Fruit fly (Drosophila melanogaster) whole organism, prepupa: ENCODE results near the gene CG3505.

Source experiments
- Blimp-1 ChIP-seq: fragments of 200-800 bp; sonication (Bioruptor generic); optimal IDR thresholded peaks from 3 replicates; lab custom pipeline; 2017; ENCODE audit warnings: missing biosample characterization, missing genetic modification characterization, mild to moderate bottlenecking, moderate library complexity, missing genetic modification reagents
- CG10669 ChIP-seq: fragments of 200-800 bp; sonication (Bioruptor generic); optimal IDR thresholded peaks from 3 replicates; lab custom pipeline; 2018; ENCODE audit warnings: missing biosample characterization, mild to moderate bottlenecking, missing genetic modification characterization, moderate library complexity
- CG11294 ChIP-seq: fragments of 200-800 bp; sonication (Bioruptor generic); IDR thresholded peaks from 2 replicates; pipeline ENCODE4 v1.3.6; 2022; ENCODE audit warnings: missing biosample characterization, missing genetic modification characterization
- CG11902 ChIP-seq: fragments of 200-800 bp; sonication (Bioruptor generic); optimal IDR thresholded peaks from 3 replicates; lab custom pipeline; 2016; ENCODE audit warnings: missing biosample characterization, missing genetic modification characterization
- CG15336 ChIP-seq: fragments of 200-800 bp; sonication (Bioruptor generic); IDR thresholded peaks from 2 replicates; pipeline ENCODE4 v1.3.6; 2022; ENCODE audit warnings: missing biosample characterization, missing genetic modification characterization
- CG1621 ChIP-seq: fragments of 200-800 bp; sonication (Bioruptor generic); optimal IDR thresholded peaks from 3 replicates; lab custom pipeline; 2018; ENCODE audit warnings: missing biosample characterization, mild to moderate bottlenecking, missing genetic modification characterization
- CG16779 ChIP-seq: fragments of 200-800 bp; sonication (Bioruptor generic); optimal IDR thresholded peaks from 3 replicates; lab custom pipeline; 2017; ENCODE audit warnings: missing biosample characterization, mild to moderate bottlenecking, missing genetic modification characterization
- CG31627 ChIP-seq: fragments of 200-800 bp; sonication (Bioruptor generic); optimal IDR thresholded peaks from 3 replicates; lab custom pipeline; 2016; ENCODE audit warnings: missing biosample characterization, missing genetic modification characterization
- CG32006 ChIP-seq: fragments of 200-800 bp; sonication (Bioruptor generic); optimal IDR thresholded peaks from 3 replicates; lab custom pipeline; 2017; ENCODE audit warnings: missing biosample characterization, mild to moderate bottlenecking, missing genetic modification characterization
- CG3919 ChIP-seq: fragments of 200-800 bp; sonication (Bioruptor generic); optimal IDR thresholded peaks from 3 replicates; lab custom pipeline; 2016; ENCODE audit warnings: missing biosample characterization, missing genetic modification characterization
- CG6163 ChIP-seq: fragments of 200-800 bp; sonication (Bioruptor generic); IDR thresholded peaks from 3 replicates; pipeline ENCODE4 v1.3.6; 2022; ENCODE audit warnings: missing biosample characterization, missing genetic modification characterization
- CG6276 ChIP-seq: fragments of 200-800 bp; sonication (Bioruptor generic); optimal IDR thresholded peaks from 2 replicates; lab custom pipeline; 2017; ENCODE audit warnings: missing biosample characterization, mild to moderate bottlenecking, missing genetic modification characterization
- CG6808 ChIP-seq: fragments of 200-800 bp; sonication (Bioruptor generic); optimal IDR thresholded peaks from 3 replicates; lab custom pipeline; 2017; ENCODE audit warnings: missing biosample characterization, missing genetic modification characterization, mild to moderate bottlenecking, moderate library complexity, missing genetic modification reagents
- CG6854 ChIP-seq: fragments of 200-800 bp; sonication (Bioruptor generic); optimal IDR thresholded peaks from 2 replicates; lab custom pipeline; 2017; ENCODE audit warnings: missing biosample characterization, mild to moderate bottlenecking, missing genetic modification characterization
- CG7368 ChIP-seq: fragments of 200-800 bp; sonication (Bioruptor generic); optimal IDR thresholded peaks from 3 replicates; lab custom pipeline; 2016; ENCODE audit warnings: missing biosample characterization, missing genetic modification characterization
- CG8632 ChIP-seq: fragments of 200-800 bp; sonication (Bioruptor generic); optimal IDR thresholded peaks from 3 replicates; lab custom pipeline; 2016; ENCODE audit warnings: missing biosample characterization, missing genetic modification characterization
- CG9139 ChIP-seq: fragments of 200-800 bp; sonication (Bioruptor generic); optimal IDR thresholded peaks from 3 replicates; lab custom pipeline; 2017; ENCODE audit warnings: missing biosample characterization, mild to moderate bottlenecking, missing genetic modification characterization
- Eip75B ChIP-seq: fragments of 200-800 bp; sonication (Bioruptor generic); optimal IDR thresholded peaks from 3 replicates; lab custom pipeline; 2016; ENCODE audit warnings: missing biosample characterization, missing genetic modification characterization
- Eip78C ChIP-seq: fragments of 200-800 bp; sonication (Bioruptor generic); peaks from one replicate; lab custom pipeline; 2016; ENCODE audit warnings: missing biosample characterization, missing genetic modification characterization
- Eip93F ChIP-seq: fragments of 200-800 bp; sonication (Bioruptor generic); optimal IDR thresholded peaks from 2 replicates; lab custom pipeline; 2016; ENCODE audit warnings: missing biosample characterization, mild to moderate bottlenecking, missing genetic modification characterization
- Ets21C ChIP-seq: fragments of 200-800 bp; sonication (Bioruptor generic); optimal IDR thresholded peaks from 3 replicates; lab custom pipeline; 2016; ENCODE audit warnings: missing biosample characterization, missing genetic modification characterization
- Ets96B ChIP-seq: fragments of 200-800 bp; optimal IDR thresholded peaks from 2 replicates; lab custom pipeline; 2019; ENCODE audit warnings: missing biosample characterization, mild to moderate bottlenecking, missing genetic modification characterization, moderate library complexity
- Gug ChIP-seq: fragments of 200-800 bp; sonication (Bioruptor generic); IDR thresholded peaks from 2 replicates; pipeline ENCODE4 v1.3.6; 2022; ENCODE audit warnings: missing biosample characterization, missing genetic modification characterization
- Hr38 ChIP-seq: sonication (Bioruptor generic); optimal IDR thresholded peaks from 2 replicates; lab custom pipeline; 2016; ENCODE audit warnings: missing biosample characterization, missing genetic modification characterization
- Hr39 ChIP-seq: fragments of 200-800 bp; sonication (Bioruptor generic); optimal IDR thresholded peaks from 2 replicates; lab custom pipeline; 2016; ENCODE audit warnings: missing biosample characterization, missing genetic modification characterization
- Hr4 ChIP-seq: fragments of 200-800 bp; sonication (Bioruptor generic); optimal IDR thresholded peaks from 3 replicates; lab custom pipeline; 2016; ENCODE audit warnings: missing biosample characterization, missing genetic modification characterization
- Lpt ChIP-seq: fragments of 200-800 bp; sonication (Bioruptor generic); optimal IDR thresholded peaks from 3 replicates; lab custom pipeline; 2016; ENCODE audit warnings: missing biosample characterization, missing genetic modification characterization
- Met ChIP-seq: fragments of 200-800 bp; sonication (Bioruptor generic); optimal IDR thresholded peaks from 3 replicates; lab custom pipeline; 2016; ENCODE audit warnings: missing biosample characterization, missing genetic modification characterization
- Smox ChIP-seq: fragments of 200-800 bp; sonication (Bioruptor generic); optimal IDR thresholded peaks from 3 replicates; lab custom pipeline; 2016; ENCODE audit warnings: missing biosample characterization, missing genetic modification characterization
- Sox102F ChIP-seq: fragments of 200-800 bp; sonication (Bioruptor generic); optimal IDR thresholded peaks from 2 replicates; lab custom pipeline; 2016; ENCODE audit warnings: missing biosample characterization, mild to moderate bottlenecking, missing genetic modification characterization
- Sox14 ChIP-seq: fragments of 200-800 bp; sonication (Bioruptor generic); optimal IDR thresholded peaks from 3 replicates; lab custom pipeline; 2016; ENCODE audit warnings: missing biosample characterization, missing genetic modification characterization
- Sox15 ChIP-seq: fragments of 200-800 bp; sonication (Bioruptor generic); optimal IDR thresholded peaks from 3 replicates; lab custom pipeline; 2016; ENCODE audit warnings: missing biosample characterization, missing genetic modification characterization
- achi ChIP-seq: fragments of 200-800 bp; sonication (Bioruptor generic); optimal IDR thresholded peaks from 3 replicates; lab custom pipeline; 2016; ENCODE audit warnings: missing biosample characterization, missing genetic modification characterization
- cyc ChIP-seq: fragments of 200-800 bp; sonication (Bioruptor generic); optimal IDR thresholded peaks from 3 replicates; lab custom pipeline; 2016; ENCODE audit warnings: missing biosample characterization, missing genetic modification characterization
- dsx ChIP-seq: fragments of 200-800 bp; optimal IDR thresholded peaks from 3 replicates; lab custom pipeline; 2019; ENCODE audit warnings: missing biosample characterization, mild to moderate bottlenecking, missing genetic modification characterization, moderate library complexity; ENCODE audit not compliant: poor library complexity, severe bottlenecking
- eg ChIP-seq: fragments of 200-800 bp; sonication (Bioruptor generic); IDR thresholded peaks from 3 replicates; pipeline ENCODE4 v1.3.6; 2022; ENCODE audit warnings: missing biosample characterization, missing genetic modification characterization
- fd59A ChIP-seq: fragments of 200-800 bp; sonication (Bioruptor generic); optimal IDR thresholded peaks from 2 replicates; lab custom pipeline; 2017; ENCODE audit warnings: missing biosample characterization, mild to moderate bottlenecking, missing genetic modification characterization, missing genetic modification reagents
- fd85E ChIP-seq: fragments of 200-800 bp; sonication (Bioruptor generic); optimal IDR thresholded peaks from 3 replicates; lab custom pipeline; 2016; ENCODE audit warnings: missing biosample characterization, missing genetic modification characterization
- lz ChIP-seq: fragments of 200-800 bp; sonication (Bioruptor generic); optimal IDR thresholded peaks from 3 replicates; lab custom pipeline; 2016; ENCODE audit warnings: missing biosample characterization, missing genetic modification characterization
- salr ChIP-seq, 2 experiments: fragments of 200-800 bp; sonication (Bioruptor generic); optimal IDR thresholded peaks; 3 replicates each; lab custom pipeline; 2016 to 2018; ENCODE audit warnings: missing biosample characterization in 2 of 2, missing genetic modification characterization in 2 of 2, mild to moderate bottlenecking in 1 of 2
- ss ChIP-seq, 2 experiments: fragments of 200-800 bp; sonication (Bioruptor generic); optimal IDR thresholded peaks; 2 replicates in 1 of 2; 3 replicates in 1 of 2; lab custom pipeline; 2017 to 2018; ENCODE audit warnings: mild to moderate bottlenecking in 2 of 2, missing biosample characterization in 2 of 2, missing genetic modification characterization in 2 of 2, moderate library complexity in 1 of 2
- svp ChIP-seq: fragments of 200-800 bp; sonication (Bioruptor generic); peaks from one replicate; lab custom pipeline; 2016; ENCODE audit warnings: missing biosample characterization, missing genetic modification characterization
- topi ChIP-seq: fragments of 200-800 bp; sonication (Bioruptor generic); optimal IDR thresholded peaks from 3 replicates; lab custom pipeline; 2016; ENCODE audit warnings: missing biosample characterization, missing genetic modification characterization

The CG3505 gene

DNA sequence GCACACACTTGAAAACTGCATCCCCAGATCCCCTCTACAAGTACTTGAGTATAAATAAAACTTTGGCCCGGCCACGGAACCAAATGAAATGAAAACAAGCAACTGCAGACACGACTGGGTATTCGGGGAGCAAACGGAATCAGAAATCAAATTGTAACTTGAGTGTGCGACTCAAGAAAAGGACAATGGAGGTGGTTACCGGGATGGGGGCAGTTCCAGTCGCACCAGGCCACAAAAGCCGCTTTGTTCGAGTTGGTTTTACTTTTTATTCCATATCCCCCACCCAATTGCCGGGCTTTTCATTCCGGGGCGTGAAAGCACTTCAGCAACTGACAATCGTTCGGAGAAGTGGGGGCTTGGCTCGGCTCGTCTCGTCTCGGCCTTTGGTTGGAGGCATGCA is 20.6 kb downstream of the CG3505 start:
- TF ChIP-seq CG11294 (no peak), Sox102F (peak; percentile 1), salr (GFP tag; optimal IDR thresholded peaks at IDR 0.05; lab: Kevin White, UChicago) (no peak), CG6163 (GFP tag; lab: Robert Waterston, UW) (peak; percentile 31; the same call in 1 of the 3 replicates), Sox14 (GFP tag; lab: Kevin White, UChicago) (peak; percentile 53), svp (GFP tag; lab: Kevin White, UChicago) (peak; percentile 62), Blimp-1 (peak; percentile 83), ss (GFP tag; optimal IDR thresholded peaks at IDR 0.05; lab: Kevin White, UChicago) (peak; percentile 12 to 55), dsx (GFP tag; lab: Kevin White, UChicago) (peak; percentile 26), CG6854 (GFP tag; lab: Kevin White, UChicago) (peak; percentile 46), CG1621 (tag; lab: Kevin White, UChicago) (peak; percentile 22), Sox15 (GFP tag; lab: Kevin White, UChicago) (no peak)

DNA sequence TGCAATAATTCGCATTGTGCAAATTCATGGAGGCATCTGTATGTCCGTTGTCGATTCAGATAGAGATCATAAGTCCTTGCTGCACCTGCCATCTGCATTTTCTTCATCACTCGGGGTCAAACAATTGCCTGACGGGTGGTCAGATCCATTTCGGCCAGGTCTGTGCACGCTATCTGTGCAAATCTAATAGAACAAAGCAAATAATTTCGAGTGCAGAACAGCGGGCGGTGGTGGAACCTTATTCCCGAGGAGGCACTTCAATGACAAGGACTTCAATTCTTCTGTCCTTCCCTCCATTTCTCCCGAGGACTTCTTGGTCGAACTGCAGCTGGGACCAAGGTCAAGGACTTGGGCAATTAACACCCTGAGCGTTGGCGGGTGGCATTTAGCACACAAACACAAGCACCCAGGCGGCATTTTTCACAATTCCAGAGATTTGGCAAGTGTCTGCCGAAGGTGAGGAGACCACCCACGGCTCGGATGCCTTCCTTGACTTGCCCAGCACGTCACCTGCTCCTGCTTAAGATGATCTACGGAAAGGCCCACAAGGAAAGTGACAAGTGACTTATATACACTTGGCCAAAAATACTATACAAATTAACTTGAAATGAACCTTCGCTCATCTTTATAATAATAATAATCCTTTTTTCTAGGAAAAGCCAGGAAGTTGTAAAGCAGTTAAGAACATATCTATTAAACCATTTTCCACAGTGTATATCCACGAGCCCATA is 22.3 kb downstream of the CG3505 start:
- TF ChIP-seq Sox102F: no peak
- TF ChIP-seq CG16779: no peak
- no peak for TF ChIP-seq CG1621 (tag; lab: Kevin White, UChicago)
- TF ChIP-seq CG3919 (GFP tag; lab: Kevin White, UChicago): no peak
- no peak for TF ChIP-seq Hr4 (GFP tag; lab: Kevin White, UChicago)
- no peak for TF ChIP-seq CG6163 (GFP tag; lab: Robert Waterston, UW)
- no peak for TF ChIP-seq CG6808 (GFP tag; lab: Kevin White, UChicago)
- no peak for TF ChIP-seq Eip93F (GFP tag; lab: Kevin White, UChicago)
- TF ChIP-seq lz (GFP tag; lab: Kevin White, UChicago): no peak
- no peak for TF ChIP-seq salr (GFP tag; optimal IDR thresholded peaks at IDR 0.05; lab: Kevin White, UChicago)
- TF ChIP-seq, all 60 proteins: peak for 0

DNA sequence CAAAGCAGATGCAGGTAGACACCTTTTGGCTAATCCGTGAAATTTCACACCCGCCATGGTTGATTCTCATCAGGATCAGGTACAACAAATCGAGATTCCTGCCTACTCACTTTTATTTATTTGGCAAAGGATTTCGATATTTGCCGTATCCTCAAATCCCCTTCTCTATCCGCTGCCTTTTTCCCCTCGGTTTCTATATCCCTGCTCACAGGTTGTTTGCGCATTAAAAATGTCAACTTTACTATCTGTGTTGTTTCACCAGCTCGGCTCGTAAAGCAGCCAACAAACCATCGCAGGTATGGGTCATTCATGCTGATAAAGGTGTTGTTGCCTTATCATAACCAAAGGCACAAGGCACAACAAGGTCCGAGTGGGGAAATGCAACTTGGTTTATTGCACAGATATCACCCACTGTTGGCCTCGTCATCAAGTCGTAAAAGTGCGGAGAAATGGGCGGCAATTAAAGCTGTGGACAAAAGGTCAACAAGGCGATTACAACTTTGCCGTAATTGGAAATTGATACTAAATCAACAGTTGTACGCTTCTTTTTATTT is 22.9 kb downstream of the CG3505 start:
- TF ChIP-seq CG11294: no peak
- TF ChIP-seq CG6808 (GFP tag; lab: Kevin White, UChicago): no peak
- peak; percentile 94 for TF ChIP-seq svp (GFP tag; lab: Kevin White, UChicago)
- TF ChIP-seq Sox14 (GFP tag; lab: Kevin White, UChicago): peak; percentile 31
- TF ChIP-seq Eip75B (GFP tag; lab: Kevin White, UChicago): peak; percentile 30
- TF ChIP-seq Lpt (GFP tag; lab: Kevin White, UChicago): no peak
- TF ChIP-seq fd85E (GFP tag; lab: Kevin White, UChicago): no peak
- TF ChIP-seq Smox (GFP tag; lab: Kevin White, UChicago): peak; percentile 25
- TF ChIP-seq Hr38 (GFP tag; lab: Kevin White, UChicago): no peak
- 0 out of 3 replicates have a peak, but pooled peaks have one; percentile 39 for TF ChIP-seq eg (GFP tag; lab: Robert Waterston, UW)
- TF ChIP-seq lz (GFP tag; lab: Kevin White, UChicago): no peak
- TF ChIP-seq CG8632: peak; percentile 38
- TF ChIP-seq CG7368: no peak
- no peak for TF ChIP-seq CG1621 (tag; lab: Kevin White, UChicago)
- no peak for TF ChIP-seq fd59A
- no peak for TF ChIP-seq CG6276 (GFP tag; lab: Kevin White, UChicago)
- peak; percentile 28 for TF ChIP-seq CG10669 (GFP tag; lab: Kevin White, UChicago)
- peak; percentile 30 for TF ChIP-seq topi (GFP tag; lab: Kevin White, UChicago)
- TF ChIP-seq Blimp-1: peak; percentile 32
- TF ChIP-seq cyc (GFP tag; lab: Kevin White, UChicago): no peak
- no peak for TF ChIP-seq CG15336 (GFP tag; lab: Robert Waterston, UW)
- peak; percentile 38 for TF ChIP-seq achi (GFP tag; lab: Kevin White, UChicago)
- peak; percentile 41 for TF ChIP-seq CG16779
- TF ChIP-seq CG11902 (GFP tag; lab: Kevin White, UChicago): no peak
- TF ChIP-seq Eip93F (GFP tag; lab: Kevin White, UChicago): peak; percentile 10
- TF ChIP-seq Ets96B (tag; lab: Kevin White, UChicago): no peak
- no peak for TF ChIP-seq Hr39 (GFP tag; lab: Kevin White, UChicago)
- peak; percentile 67 for TF ChIP-seq Eip78C (GFP tag; lab: Kevin White, UChicago)
- TF ChIP-seq CG31627: no peak
- TF ChIP-seq ss (GFP tag; optimal IDR thresholded peaks at IDR 0.05; lab: Kevin White, UChicago): peak in 1 of 2 experiments; percentile 54
- peak; percentile 53 for TF ChIP-seq Sox102F
- TF ChIP-seq Met: peak; percentile 18
- no peak for TF ChIP-seq Ets21C
- TF ChIP-seq Hr4 (GFP tag; lab: Kevin White, UChicago): no peak
- TF ChIP-seq CG9139 (GFP tag; lab: Kevin White, UChicago): no peak
- no peak for TF ChIP-seq Sox15 (GFP tag; lab: Kevin White, UChicago)
- TF ChIP-seq CG6163 (GFP tag; lab: Robert Waterston, UW): no peak; the same call in 2 of the 3 replicates
- no peak for TF ChIP-seq Gug (GFP tag; lab: Robert Waterston, UW)
- TF ChIP-seq CG32006: peak; percentile 5
